Worm (Caenorhabditis elegans): ENCODE results near the gene frpr-7.

- TF ChIP-seq ets-4 (tag; optimal IDR thresholded peaks at IDR 0.05) (no peak), unc-86 (tag; optimal IDR thresholded peaks at IDR 0.05) (no peak), F13H6.1 (tag; optimal IDR thresholded peaks at IDR 0.05) (no peak), unc-3 (GFP tag; conservative IDR thresholded peaks at IDR 0.05) (no peak), unc-3 (tag; optimal IDR thresholded peaks at IDR 0.05) (no peak), C38D4.7 (GFP tag; optimal IDR thresholded peaks at IDR 0.05) (no peak), elt-4 (tag; optimal IDR thresholded peaks at IDR 0.05) (no peak), fkh-10 (GFP tag; optimal IDR thresholded peaks at IDR 0.05) (no peak), ceh-45 (GFP tag; IDR thresholded peaks at IDR 0.05) (no peak)
Measured at ce11 chrX:17563411-17563810, 16.3 kb downstream of the frpr-7 start, which contains the start of gene F31A3.5.

All from whole organism, late embryonic.